Fruit fly (Drosophila melanogaster) whole organism, embryonic: ENCODE data around the gene PLCXD.

Source experiments
- ATbp ChIP-seq: fragments of 200-800 bp; sonication (Bioruptor generic); optimal IDR thresholded peaks from 2 replicates; lab custom pipeline; 2017; ENCODE audit warnings: missing biosample characterization, mild to moderate bottlenecking, missing genetic modification characterization, missing genetic modification reagents
- Abd-B ChIP-seq: fragments of 200-800 bp; sonication (Bioruptor generic); optimal IDR thresholded peaks from 2 replicates; lab custom pipeline; 2018; ENCODE audit warnings: missing biosample characterization, mild to moderate bottlenecking, missing genetic modification characterization, moderate library complexity
- B-H2 ChIP-seq: fragments of 200-800 bp; sonication (Bioruptor generic); optimal IDR thresholded peaks from 2 replicates; lab custom pipeline; 2018; ENCODE audit warnings: missing biosample characterization, mild to moderate bottlenecking, missing genetic modification characterization
- CG10147 ChIP-seq: fragments of 200-800 bp; sonication (Bioruptor generic); optimal IDR thresholded peaks from 2 replicates; lab custom pipeline; 2019; ENCODE audit warnings: missing biosample characterization, mild to moderate bottlenecking, missing genetic modification characterization, moderate library complexity
- CG1024 ChIP-seq: fragments of 200-800 bp; sonication (Bioruptor generic); IDR thresholded peaks from 2 replicates; pipeline ENCODE4 v1.3.6; 2022; ENCODE audit warnings: missing biosample characterization, missing genetic modification characterization
- CG10267 ChIP-seq: fragments of 200-800 bp; sonication (Bioruptor generic); optimal IDR thresholded peaks from 2 replicates; lab custom pipeline; 2018; ENCODE audit warnings: missing biosample characterization, mild to moderate bottlenecking, missing genetic modification characterization, moderate library complexity
- CG10431 ChIP-seq: fragments of 200-800 bp; sonication (Bioruptor generic); optimal IDR thresholded peaks from 3 replicates; lab custom pipeline; 2018; ENCODE audit warnings: missing biosample characterization, mild to moderate bottlenecking, missing genetic modification characterization
- CG10565 ChIP-seq: fragments of 200-800 bp; sonication (Bioruptor generic); optimal IDR thresholded peaks from 3 replicates; lab custom pipeline; 2016; ENCODE audit warnings: missing biosample characterization, mild to moderate bottlenecking, missing genetic modification characterization
- CG11456 ChIP-seq: fragments of 200-800 bp; sonication (Bioruptor generic); IDR thresholded peaks from 3 replicates; pipeline ENCODE4 v1.3.6; 2022; ENCODE audit warnings: missing biosample characterization, missing genetic modification characterization
- CG12769 ChIP-seq: fragments of 200-800 bp; sonication (Bioruptor generic); optimal IDR thresholded peaks from 2 replicates; lab custom pipeline; 2019; ENCODE audit warnings: missing biosample characterization, mild to moderate bottlenecking, missing genetic modification characterization, moderate library complexity
- CG18011 ChIP-seq: fragments of 200-800 bp; sonication (Bioruptor generic); optimal IDR thresholded peaks from 2 replicates; lab custom pipeline; 2017; ENCODE audit warnings: missing biosample characterization, missing genetic modification characterization, mild to moderate bottlenecking, moderate library complexity, missing genotype
- CG2678 ChIP-seq: fragments of 200-800 bp; sonication (Bioruptor generic); optimal IDR thresholded peaks from 3 replicates; lab custom pipeline; 2019; ENCODE audit warnings: missing biosample characterization, mild to moderate bottlenecking, missing genetic modification characterization, moderate library complexity
- CG34224 ChIP-seq: fragments of 200-800 bp; sonication (Bioruptor generic); IDR thresholded peaks from 3 replicates; pipeline ENCODE4 v1.3.6; 2022; ENCODE audit warnings: missing biosample characterization, missing genetic modification characterization; ENCODE audit not compliant: partially characterized antibody
- CG3995 ChIP-seq: fragments of 200-800 bp; sonication (Bioruptor generic); optimal IDR thresholded peaks from 3 replicates; lab custom pipeline; 2016; ENCODE audit warnings: missing biosample characterization, missing genetic modification characterization
- CG4404 ChIP-seq: fragments of 200-800 bp; sonication (Bioruptor generic); IDR thresholded peaks from 2 replicates; pipeline ENCODE4 v1.3.6; 2022; ENCODE audit warnings: missing biosample characterization, missing genetic modification characterization
- CG4820 ChIP-seq: fragments of 200-800 bp; sonication (Bioruptor generic); optimal IDR thresholded peaks from 3 replicates; lab custom pipeline; 2016; ENCODE audit warnings: missing biosample characterization, missing genetic modification characterization
- CG6689 ChIP-seq: fragments of 200-800 bp; sonication (Bioruptor generic); IDR thresholded peaks from 2 replicates; pipeline ENCODE4 v1.3.6; 2022; ENCODE audit warnings: missing biosample characterization, missing genetic modification characterization
- CG7745 ChIP-seq: fragments of 200-800 bp; sonication (Bioruptor generic); optimal IDR thresholded peaks from 2 replicates; lab custom pipeline; 2018; ENCODE audit warnings: missing biosample characterization, mild to moderate bottlenecking, missing genetic modification characterization, moderate library complexity
- CG8924 ChIP-seq: fragments of 200-800 bp; optimal IDR thresholded peaks from 3 replicates; lab custom pipeline; 2019; ENCODE audit warnings: missing biosample characterization, mild to moderate bottlenecking, missing genetic modification characterization, moderate library complexity
- CoRest ChIP-seq: fragments of 200-800 bp; sonication (Bioruptor generic); optimal IDR thresholded peaks from 3 replicates; lab custom pipeline; 2018; ENCODE audit warnings: missing biosample characterization, mild to moderate bottlenecking, missing genetic modification characterization, moderate library complexity
- Dad ChIP-seq: fragments of 200-800 bp; sonication (Bioruptor generic); optimal IDR thresholded peaks from 3 replicates; lab custom pipeline; 2016; ENCODE audit warnings: missing biosample characterization, missing genetic modification characterization
- Gug ChIP-seq: fragments of 200-800 bp; sonication (Bioruptor generic); IDR thresholded peaks from 4 replicates; pipeline ENCODE4 v1.3.6; 2022; ENCODE audit warnings: missing biosample characterization, missing genetic modification characterization
- Mrtf ChIP-seq: fragments of 200-800 bp; sonication (Bioruptor generic); IDR thresholded peaks from 3 replicates; pipeline ENCODE4 v1.3.6; 2022; ENCODE audit warnings: missing biosample characterization, missing genetic modification characterization
- NK7.1 ChIP-seq: fragments of 200-800 bp; sonication (Bioruptor generic); optimal IDR thresholded peaks from 3 replicates; lab custom pipeline; 2016; ENCODE audit warnings: missing biosample characterization, missing genetic modification characterization
- Ptx1 ChIP-seq: fragments of 200-800 bp; sonication (Bioruptor generic); IDR thresholded peaks from 2 replicates; pipeline ENCODE4 v1.3.6; 2022; ENCODE audit warnings: missing biosample characterization, missing genetic modification characterization
- Vsx1 ChIP-seq: fragments of 200-800 bp; sonication (Bioruptor generic); optimal IDR thresholded peaks from 2 replicates; lab custom pipeline; 2017; ENCODE audit warnings: missing biosample characterization, mild to moderate bottlenecking, missing genetic modification characterization, missing genetic modification reagents
- Xbp1 ChIP-seq: fragments of 200-800 bp; sonication (Bioruptor generic); optimal IDR thresholded peaks from 3 replicates; lab custom pipeline; 2016; ENCODE audit warnings: missing biosample characterization, mild to moderate bottlenecking, missing genetic modification characterization
- ash1 ChIP-seq: fragments of 200-800 bp; sonication (Bioruptor generic); optimal IDR thresholded peaks from 2 replicates; lab custom pipeline; 2018; ENCODE audit warnings: missing biosample characterization, mild to moderate bottlenecking, missing genetic modification characterization
- bigmax ChIP-seq: fragments of 200-800 bp; sonication (Bioruptor generic); optimal IDR thresholded peaks from 2 replicates; lab custom pipeline; 2018; ENCODE audit warnings: missing biosample characterization, mild to moderate bottlenecking, missing genetic modification characterization
- cas ChIP-seq: fragments of 200-800 bp; sonication (Bioruptor generic); IDR thresholded peaks from 2 replicates; pipeline ENCODE4 v1.3.6; 2022; ENCODE audit warnings: missing biosample characterization, missing genetic modification characterization
- chn ChIP-seq: fragments of 200-800 bp; sonication (Bioruptor generic); optimal IDR thresholded peaks from 2 replicates; lab custom pipeline; 2016; ENCODE audit warnings: missing biosample characterization, missing genetic modification characterization
- crc ChIP-seq: fragments of 200-800 bp; sonication (Bioruptor generic); optimal IDR thresholded peaks from 2 replicates; lab custom pipeline; 2016; ENCODE audit warnings: missing biosample characterization, missing genetic modification characterization
- dpn ChIP-seq, 2 experiments: fragments of 200-800 bp; sonication (Bioruptor generic); optimal IDR thresholded peaks; 3 replicates each; lab custom pipeline; 2016; ENCODE audit warnings: missing biosample characterization in 2 of 2, missing genetic modification characterization in 2 of 2
- ems ChIP-seq: fragments of 200-800 bp; sonication (Bioruptor generic); optimal IDR thresholded peaks from 3 replicates; lab custom pipeline; 2016; ENCODE audit warnings: missing biosample characterization, missing genetic modification characterization
- en ChIP-seq: fragments of 200-800 bp; sonication (Bioruptor generic); optimal IDR thresholded peaks from 2 replicates; lab custom pipeline; 2016; ENCODE audit warnings: missing biosample characterization, missing genetic modification characterization
- gcm ChIP-seq: fragments of 200-800 bp; sonication (Bioruptor generic); optimal IDR thresholded peaks from 2 replicates; lab custom pipeline; 2019; ENCODE audit warnings: missing biosample characterization, mild to moderate bottlenecking, missing genetic modification characterization, moderate library complexity
- gro ChIP-seq: fragments of 200-800 bp; sonication (Bioruptor generic); optimal IDR thresholded peaks from 2 replicates; lab custom pipeline; 2016; ENCODE audit warnings: missing biosample characterization, missing genetic modification characterization
- her ChIP-seq: fragments of 200-800 bp; sonication (Bioruptor generic); optimal IDR thresholded peaks from 2 replicates; lab custom pipeline; 2016; ENCODE audit warnings: missing biosample characterization, missing genetic modification characterization
- hkb ChIP-seq, 2 experiments: fragments of 200-800 bp in 1 of 2; fragments of >200 bp in 1 of 2; sonication (Bioruptor generic) in 1 of 2; IDR thresholded peaks in 1 of 2; optimal IDR thresholded peaks in 1 of 2; 2 replicates each; pipeline versions ENCODE4 v1.3.6 to Lab custom; 2017 to 2022; ENCODE audit warnings: missing biosample characterization in 1 of 2, missing genetic modification characterization in 1 of 2
- ind ChIP-seq: fragments of 200-800 bp; sonication (Bioruptor generic); optimal IDR thresholded peaks from 3 replicates; lab custom pipeline; 2016; ENCODE audit warnings: missing biosample characterization, missing genetic modification characterization
- jigr1 ChIP-seq: fragments of 200-800 bp; sonication (Bioruptor generic); IDR thresholded peaks from 3 replicates; pipeline ENCODE4 v1.3.6; 2022; ENCODE audit warnings: missing biosample characterization, missing genetic modification characterization
- lmd ChIP-seq: fragments of 200-800 bp; sonication (Bioruptor generic); IDR thresholded peaks from 2 replicates; pipeline ENCODE4 v1.3.6; 2022; ENCODE audit warnings: missing biosample characterization, missing genetic modification characterization
- mam ChIP-seq: fragments of 200-800 bp; sonication (Bioruptor generic); optimal IDR thresholded peaks from 3 replicates; lab custom pipeline; 2016; ENCODE audit warnings: missing biosample characterization, missing genetic modification characterization
- psq ChIP-seq: fragments of 200-800 bp; sonication (Bioruptor generic); optimal IDR thresholded peaks from 2 replicates; lab custom pipeline; 2017; ENCODE audit warnings: missing biosample characterization, missing genetic modification characterization
- shn ChIP-seq: fragments of 200-800 bp; sonication (Bioruptor generic); optimal IDR thresholded peaks from 3 replicates; lab custom pipeline; 2016; ENCODE audit warnings: missing biosample characterization, missing genetic modification characterization
- sisA ChIP-seq: fragments of 200-800 bp; sonication (Bioruptor generic); IDR thresholded peaks from 2 replicates; pipeline ENCODE4 v1.3.6; 2022; ENCODE audit warnings: missing biosample characterization, missing genetic modification characterization
- sna ChIP-seq: fragments of 200-800 bp; sonication (Bioruptor generic); IDR thresholded peaks from 2 replicates; pipeline ENCODE4 v1.3.6; 2022; ENCODE audit warnings: missing biosample characterization, missing genetic modification characterization; ENCODE audit not compliant: partially characterized antibody
- vfl ChIP-seq: fragments of 200-800 bp; sonication (Bioruptor generic); optimal IDR thresholded peaks from 2 replicates; lab custom pipeline; 2016; ENCODE audit warnings: missing biosample characterization, missing genetic modification characterization
- vvl ChIP-seq: fragments of 200-800 bp; sonication (Bioruptor generic); IDR thresholded peaks from 2 replicates; pipeline ENCODE4 v1.3.6; 2022; ENCODE audit warnings: missing biosample characterization, missing genetic modification characterization

The PLCXD gene

dm6 chr2L:12010877-12011666, 38.1 kb upstream of the PLCXD start (continued):
- peak; percentile 97 for TF ChIP-seq CoRest (tag; lab: Kevin White, UChicago)
- TF ChIP-seq CG4404 (GFP tag; lab: Robert Waterston, UW): no peak
- TF ChIP-seq CG34224 (GFP tag; lab: Robert Waterston, UW): no peak
- peak; percentile 31 for TF ChIP-seq NK7.1 (GFP tag; lab: Kevin White, UChicago)
- no peak for TF ChIP-seq sna (GFP tag; lab: Robert Waterston, UW)
- TF ChIP-seq CG8924 (tag; lab: Kevin White, UChicago): peak; percentile 93
- TF ChIP-seq mam: peak; percentile 81
- TF ChIP-seq CG1024 (GFP tag; lab: Robert Waterston, UW): no peak
- TF ChIP-seq ind (GFP tag; lab: Kevin White, UChicago): peak; percentile 92
- TF ChIP-seq CG10431 (GFP tag; lab: Kevin White, UChicago): peak; percentile 80
- peak; percentile 94 for TF ChIP-seq CG12769 (tag; lab: Kevin White, UChicago)
- peak; percentile 43 for TF ChIP-seq hkb (optimal IDR thresholded peaks at IDR 0.05; lab: Kevin White, UChicago)
- no peak for TF ChIP-seq hkb (GFP tag; IDR thresholded peaks at IDR 0.05; lab: Robert Waterston, UW)
- no peak for TF ChIP-seq psq (GFP tag; lab: Kevin White, UChicago)
- peak; percentile 92 for TF ChIP-seq Vsx1
- TF ChIP-seq ash1 (GFP tag; lab: Kevin White, UChicago): no peak
- TF ChIP-seq CG10147: peak; percentile 94
- TF ChIP-seq CG11456 (GFP tag; lab: Robert Waterston, UW): no peak
- TF ChIP-seq crc (GFP tag; lab: Kevin White, UChicago): peak; percentile 70
- TF ChIP-seq CG10267 (tag; lab: Kevin White, UChicago): peak; percentile 85
- TF ChIP-seq chn (GFP tag; lab: Kevin White, UChicago): peak; percentile 29
- peak; percentile 84 for TF ChIP-seq vfl (GFP tag; lab: Kevin White, UChicago)
- peak; percentile 97 for TF ChIP-seq CG2678 (tag; lab: Kevin White, UChicago)
- TF ChIP-seq CG3995 (GFP tag; lab: Kevin White, UChicago): peak; percentile 73
- TF ChIP-seq gcm (GFP tag; lab: Kevin White, UChicago): peak; percentile 87
- TF ChIP-seq sisA (GFP tag; lab: Robert Waterston, UW): no peak
- TF ChIP-seq gro (GFP tag; lab: Kevin White, UChicago): no peak
- TF ChIP-seq lmd (GFP tag; lab: Robert Waterston, UW): no peak
- no peak for TF ChIP-seq vvl (GFP tag; lab: Robert Waterston, UW)
- peak; percentile 84 for TF ChIP-seq Gug (GFP tag; lab: Robert Waterston, UW)
- no peak for TF ChIP-seq CG6689 (GFP tag; lab: Robert Waterston, UW)
- TF ChIP-seq ems: peak; percentile 84
- TF ChIP-seq B-H2 (GFP tag; lab: Kevin White, UChicago): peak; percentile 93
- peak; percentile 89 for TF ChIP-seq ATbp (GFP tag; lab: Kevin White, UChicago)
- peak; percentile 72 for TF ChIP-seq CG4820 (GFP tag; lab: Kevin White, UChicago)
- TF ChIP-seq Xbp1: peak; percentile 91
- TF ChIP-seq dpn (GFP tag; optimal IDR thresholded peaks at IDR 0.05; lab: Kevin White, UChicago): peak; percentile 82 to 91
- no peak for TF ChIP-seq bigmax (GFP tag; lab: Kevin White, UChicago)
- TF ChIP-seq Mrtf (GFP tag; lab: Robert Waterston, UW): no peak
- peak; percentile 55 for TF ChIP-seq CG18011 (GFP tag; lab: Kevin White, UChicago)
- no peak for TF ChIP-seq CG7745 (tag; lab: Kevin White, UChicago)
- TF ChIP-seq Abd-B (GFP tag; lab: Kevin White, UChicago): peak; percentile 83
- TF ChIP-seq Dad: peak; percentile 68
- TF ChIP-seq shn: peak; percentile 78
- TF ChIP-seq her (GFP tag; lab: Kevin White, UChicago): no peak
- no peak for TF ChIP-seq jigr1 (GFP tag; lab: Robert Waterston, UW)
- TF ChIP-seq Ptx1 (GFP tag; lab: Robert Waterston, UW): no peak
- TF ChIP-seq en (GFP tag; lab: Kevin White, UChicago): no peak
- TF ChIP-seq CG10565 (GFP tag; lab: Kevin White, UChicago): no peak
- no peak for TF ChIP-seq cas (GFP tag; lab: Robert Waterston, UW)
